In genomic region chr2L:9698923-9699493, dm6 we compare ENCODE assay signal across 1 fruit fly cellular context.
TF ChIP-seq lines count a peak whose summit lies in the region.

TSS of gene Pka-C1 (minus strand) at chr2L:9699297.

TF ChIP-seq in whole organism, embryonic, 481 proteins besides CTCF, POLR2A, EP300 and RAD21 (continued from another document and continues in another):
- TF ChIP-seq CG11696 (GFP tag; IDR thresholded peaks at IDR 0.05; lab: Robert Waterston, UW) (no peak), CG2120 (GFP tag; optimal IDR thresholded peaks at IDR 0.05; lab: Kevin White, UChicago) (no peak), CG12299 (tag; optimal IDR thresholded peaks at IDR 0.05; lab: Kevin White, UChicago) (no peak), rib (GFP tag; IDR thresholded peaks at IDR 0.05; lab: Robert Waterston, UW) (no peak), fd102C (GFP tag; optimal IDR thresholded peaks at IDR 0.05; lab: Kevin White, UChicago) (no peak), Opbp (GFP tag; IDR thresholded peaks at IDR 0.05; lab: Robert Waterston, UW; ENCODE audit: partially characterized antibody) (peak; percentile 72), maf-S (GFP tag; optimal IDR thresholded peaks at IDR 0.05; lab: Kevin White, UChicago) (no peak), Taf1 (GFP tag; IDR thresholded peaks at IDR 0.05; lab: Robert Waterston, UW) (no peak), tx (GFP tag; optimal IDR thresholded peaks at IDR 0.05; lab: Kevin White, UChicago) (no peak), Gug (GFP tag; IDR thresholded peaks at IDR 0.05; lab: Robert Waterston, UW) (no peak; the same call in 3 of the 4 replicates), Hey (tag; optimal IDR thresholded peaks at IDR 0.05; lab: Kevin White, UChicago) (no peak), ci (GFP tag; IDR thresholded peaks at IDR 0.05; lab: Robert Waterston, UW) (peak; percentile 82), ind (GFP tag; optimal IDR thresholded peaks at IDR 0.05; lab: Kevin White, UChicago) (no peak), lmd (GFP tag; IDR thresholded peaks at IDR 0.05; lab: Robert Waterston, UW) (peak; percentile 53), D (optimal IDR thresholded peaks at IDR 0.05; lab: Kevin White, UChicago) (no peak), D (GFP tag; optimal IDR thresholded peaks at IDR 0.05; lab: Kevin White, UChicago) (no peak), ATbp (GFP tag; optimal IDR thresholded peaks at IDR 0.05; lab: Kevin White, UChicago) (peak; percentile 52), pho (GFP tag; optimal IDR thresholded peaks at IDR 0.05; lab: Kevin White, UChicago) (no peak), crp (GFP tag; optimal IDR thresholded peaks at IDR 0.05; lab: Kevin White, UChicago) (no peak), her (GFP tag; optimal IDR thresholded peaks at IDR 0.05; lab: Kevin White, UChicago) (peak; percentile 100), CG14965 (GFP tag; optimal IDR thresholded peaks at IDR 0.05; lab: Kevin White, UChicago; ENCODE audit: borderline replicate concordance) (no peak), dpn (GFP tag; optimal IDR thresholded peaks at IDR 0.05; lab: Kevin White, UChicago) (peak in 1 of 2 experiments; percentile 4), fd64A (GFP tag; optimal IDR thresholded peaks at IDR 0.05; lab: Kevin White, UChicago) (no peak), nmo (GFP tag; optimal IDR thresholded peaks at IDR 0.05; lab: Kevin White, UChicago) (peak; percentile 52), pan (optimal IDR thresholded peaks at IDR 0.05; lab: Kevin White, UChicago) (no peak), pan (GFP tag; optimal IDR thresholded peaks at IDR 0.05 in 1 of 2, IDR thresholded peaks at IDR 0.05 in 1 of 2) (peak in 1 of 2 experiments; percentile 51), CG32532 (GFP tag; IDR thresholded peaks at IDR 0.05; lab: Robert Waterston, UW) (peak; percentile 38), gem (tag; optimal IDR thresholded peaks at IDR 0.05; lab: Kevin White, UChicago) (peak; percentile 25), CG10366 (GFP tag; IDR thresholded peaks at IDR 0.05; lab: Robert Waterston, UW) (no peak), caup (GFP tag; optimal IDR thresholded peaks at IDR 0.05; lab: Kevin White, UChicago; ENCODE audit: severe bottlenecking) (peak; percentile 29), CG8388 (GFP tag; optimal IDR thresholded peaks at IDR 0.05; lab: Kevin White, UChicago) (no peak), cwo (GFP tag; optimal IDR thresholded peaks at IDR 0.05; lab: Kevin White, UChicago) (no peak), Nf-YB (GFP tag; optimal IDR thresholded peaks at IDR 0.05; lab: Kevin White, UChicago) (no peak), insv (GFP tag; optimal IDR thresholded peaks at IDR 0.05; lab: Kevin White, UChicago) (no peak), Lpt (GFP tag; optimal IDR thresholded peaks at IDR 0.05; lab: Kevin White, UChicago) (no peak), CG30431 (GFP tag; optimal IDR thresholded peaks at IDR 0.05; lab: Kevin White, UChicago) (no peak), seq (GFP tag; IDR thresholded peaks at IDR 0.05; lab: Robert Waterston, UW) (peak; percentile 58; the same call in 1 of the 2 replicates), GATAe (GFP tag; conservative IDR thresholded peaks at IDR 0.05; lab: Robert Waterston, UW) (peak; percentile 15; the same call in 1 of the 2 replicates), CG2712 (tag; optimal IDR thresholded peaks at IDR 0.05; lab: Kevin White, UChicago) (peak; percentile 48), hb (GFP tag; IDR thresholded peaks at IDR 0.05; lab: Robert Waterston, UW; ENCODE audit: partially characterized antibody) (0 out of 3 replicates have a peak, but pooled peaks have one; percentile 33), mirr (GFP tag; optimal IDR thresholded peaks at IDR 0.05; lab: Kevin White, UChicago) (peak; percentile 7), chm (GFP tag; IDR thresholded peaks at IDR 0.05; lab: Robert Waterston, UW) (peak; percentile 85), CG9932 (GFP tag; IDR thresholded peaks at IDR 0.05; lab: Robert Waterston, UW) (peak; percentile 58; the same call in 1 of the 2 replicates), Drgx (GFP tag; IDR thresholded peaks at IDR 0.05; lab: Robert Waterston, UW) (0 out of 2 replicates have a peak, but pooled peaks have one; percentile 18), fru (optimal IDR thresholded peaks at IDR 0.05; lab: Kevin White, UChicago) (no peak), dati (GFP tag; IDR thresholded peaks at IDR 0.05; lab: Robert Waterston, UW) (no peak), CkIIα-i1 (GFP tag; IDR thresholded peaks at IDR 0.05; lab: Robert Waterston, UW) (no peak), cg (GFP tag; optimal IDR thresholded peaks at IDR 0.05; lab: Kevin White, UChicago) (peak; percentile 98), NK7.1 (GFP tag; optimal IDR thresholded peaks at IDR 0.05; lab: Kevin White, UChicago) (no peak), Neu2 (GFP tag; optimal IDR thresholded peaks at IDR 0.05; lab: Kevin White, UChicago; ENCODE audit: borderline replicate concordance) (no peak), Pdp1 (GFP tag; optimal IDR thresholded peaks at IDR 0.05; lab: Kevin White, UChicago) (peak; percentile 11 to 88), Ssrp (tag; optimal IDR thresholded peaks at IDR 0.05; lab: Kevin White, UChicago) (peak; percentile 36), sob (GFP tag; IDR thresholded peaks at IDR 0.05; lab: Robert Waterston, UW) (peak; percentile 47), CG7556 (GFP tag; optimal IDR thresholded peaks at IDR 0.05; lab: Kevin White, UChicago) (no peak), CG34422 (GFP tag; IDR thresholded peaks at IDR 0.05; lab: Robert Waterston, UW) (peak; percentile 83), ap (GFP tag; IDR thresholded peaks at IDR 0.05; lab: Robert Waterston, UW) (no peak), H15 (GFP tag; IDR thresholded peaks at IDR 0.05; lab: Robert Waterston, UW) (peak; percentile 49; the same call in 1 of the 3 replicates), cad (GFP tag; optimal IDR thresholded peaks at IDR 0.05; lab: Kevin White, UChicago) (no peak), grn (GFP tag; optimal IDR thresholded peaks at IDR 0.05; lab: Kevin White, UChicago) (peak; percentile 81), Myb (GFP tag; optimal IDR thresholded peaks at IDR 0.05; lab: Kevin White, UChicago) (no peak), CG33557 (GFP tag; optimal IDR thresholded peaks at IDR 0.05; lab: Kevin White, UChicago) (no peak), Ada2b (GFP tag; IDR thresholded peaks at IDR 0.05; lab: Robert Waterston, UW) (no peak), tgo (GFP tag; IDR thresholded peaks at IDR 0.05; lab: Robert Waterston, UW) (no peak), Optix (GFP tag; IDR thresholded peaks at IDR 0.05; lab: Robert Waterston, UW) (peak; percentile 18; the same call in 1 of the 3 replicates), Bteb2 (GFP tag; optimal IDR thresholded peaks at IDR 0.05; lab: Kevin White, UChicago) (no peak), CG2129 (GFP tag; IDR thresholded peaks at IDR 0.05; lab: Robert Waterston, UW; ENCODE audit: partially characterized antibody) (no peak), CG9817 (tag; optimal IDR thresholded peaks at IDR 0.05; lab: Kevin White, UChicago) (peak; percentile 46), scrt (GFP tag; optimal IDR thresholded peaks at IDR 0.05; lab: Kevin White, UChicago) (no peak), Hr51 (GFP tag; optimal IDR thresholded peaks at IDR 0.05; lab: Kevin White, UChicago) (no peak), Bgb (GFP tag; IDR thresholded peaks at IDR 0.05; lab: Robert Waterston, UW; ENCODE audit: partially characterized antibody) (peak; percentile 68), bbx (GFP tag; IDR thresholded peaks at IDR 0.05; lab: Robert Waterston, UW; ENCODE audit: partially characterized antibody) (0 out of 2 replicates have a peak, but pooled peaks have one; percentile 51), CG4360 (GFP tag; IDR thresholded peaks at IDR 0.05; lab: Robert Waterston, UW) (no peak), BtbVII (GFP tag; optimal IDR thresholded peaks at IDR 0.05; lab: Kevin White, UChicago) (no peak), Dip3 (GFP tag; optimal IDR thresholded peaks at IDR 0.05; lab: Kevin White, UChicago) (no peak), CG9797 (GFP tag; optimal IDR thresholded peaks at IDR 0.05; lab: Kevin White, UChicago) (peak; percentile 74), crc (GFP tag; optimal IDR thresholded peaks at IDR 0.05; lab: Kevin White, UChicago) (no peak), Asciz (GFP tag; optimal IDR thresholded peaks at IDR 0.05; lab: Kevin White, UChicago) (no peak), CG42726 (GFP tag; IDR thresholded peaks at IDR 0.05; lab: Robert Waterston, UW; ENCODE audit: partially characterized antibody) (peak; percentile 86), HLH4C (GFP tag; IDR thresholded peaks at IDR 0.05; lab: Robert Waterston, UW; ENCODE audit: partially characterized antibody) (no peak), CG12155 (GFP tag; optimal IDR thresholded peaks at IDR 0.05; lab: Kevin White, UChicago) (no peak), ac (GFP tag; optimal IDR thresholded peaks at IDR 0.05; lab: Kevin White, UChicago) (no peak), CG1603 (tag; optimal IDR thresholded peaks at IDR 0.05; lab: Kevin White, UChicago) (peak; percentile 76), pros (GFP tag; optimal IDR thresholded peaks at IDR 0.05; lab: Kevin White, UChicago) (no peak), Meics (GFP tag; optimal IDR thresholded peaks at IDR 0.05; lab: Kevin White, UChicago) (no peak), exex (tag; optimal IDR thresholded peaks at IDR 0.05; lab: Kevin White, UChicago) (peak; percentile 24), Hmx (GFP tag; optimal IDR thresholded peaks at IDR 0.05; lab: Kevin White, UChicago) (no peak), MBD-R2 (GFP tag; IDR thresholded peaks at IDR 0.05; lab: Robert Waterston, UW) (no peak), Doc3 (GFP tag; IDR thresholded peaks at IDR 0.05; lab: Robert Waterston, UW; ENCODE audit: partially characterized antibody) (no peak), CG7963 (GFP tag; IDR thresholded peaks at IDR 0.05; lab: Robert Waterston, UW; ENCODE audit: partially characterized antibody) (peak; percentile 47; the same call in 1 of the 3 replicates), lab (GFP tag; optimal IDR thresholded peaks at IDR 0.05; lab: Kevin White, UChicago) (peak; percentile 66), unc-4 (GFP tag; IDR thresholded peaks at IDR 0.05; lab: Robert Waterston, UW; ENCODE audit: partially characterized antibody) (no peak), Ptx1 (GFP tag; IDR thresholded peaks at IDR 0.05; lab: Robert Waterston, UW) (peak; percentile 38), Dip2 (GFP tag; IDR thresholded peaks at IDR 0.05; lab: Robert Waterston, UW) (no peak), CG12942 (GFP tag; optimal IDR thresholded peaks at IDR 0.05; lab: Kevin White, UChicago) (no peak), pita (GFP tag; optimal IDR thresholded peaks at IDR 0.05; lab: Kevin White, UChicago) (no peak), dm (GFP tag; optimal IDR thresholded peaks at IDR 0.05; lab: Kevin White, UChicago) (no peak), unpg (GFP tag; optimal IDR thresholded peaks at IDR 0.05; lab: Kevin White, UChicago) (no peak), Hsf (GFP tag; optimal IDR thresholded peaks at IDR 0.05; lab: Kevin White, UChicago) (no peak), amos (GFP tag; IDR thresholded peaks at IDR 0.05; lab: Robert Waterston, UW; ENCODE audit: partially characterized antibody) (peak; percentile 59; the same call in 1 of the 2 replicates), slou (GFP tag; optimal IDR thresholded peaks at IDR 0.05; lab: Kevin White, UChicago) (no peak), CG10267 (tag; optimal IDR thresholded peaks at IDR 0.05; lab: Kevin White, UChicago) (peak; percentile 27), wor (GFP tag; IDR thresholded peaks at IDR 0.05; lab: Robert Waterston, UW) (no peak), CG6654 (GFP tag; optimal IDR thresholded peaks at IDR 0.05; lab: Kevin White, UChicago) (no peak), jing (GFP tag; optimal IDR thresholded peaks at IDR 0.05; lab: Kevin White, UChicago) (no peak), CG5180 (GFP tag; optimal IDR thresholded peaks at IDR 0.05; lab: Kevin White, UChicago) (no peak), kni (GFP tag; optimal IDR thresholded peaks at IDR 0.05; lab: Kevin White, UChicago) (no peak), CG13287 (GFP tag; IDR thresholded peaks at IDR 0.05; lab: Robert Waterston, UW; ENCODE audit: partially characterized antibody) (peak; percentile 10; the same call in 1 of the 2 replicates), Mrtf (GFP tag; IDR thresholded peaks at IDR 0.05; lab: Robert Waterston, UW) (peak; percentile 17; the same call in 1 of the 3 replicates), H2.0 (GFP tag; IDR thresholded peaks at IDR 0.05; lab: Robert Waterston, UW) (peak; percentile 27; the same call in 1 of the 2 replicates), CG2202 (tag; optimal IDR thresholded peaks at IDR 0.05; lab: Kevin White, UChicago) (peak; percentile 7), CG15073 (GFP tag; optimal IDR thresholded peaks at IDR 0.05; lab: Kevin White, UChicago) (no peak), CG3407 (GFP tag; optimal IDR thresholded peaks at IDR 0.05; lab: Kevin White, UChicago) (no peak), knrl (GFP tag; IDR thresholded peaks at IDR 0.05; lab: Robert Waterston, UW; ENCODE audit: partially characterized antibody) (peak; percentile 61; the same call in 2 of the 3 replicates), CG30020 (tag; optimal IDR thresholded peaks at IDR 0.05; lab: Kevin White, UChicago) (peak; percentile 59), lilli (GFP tag; optimal IDR thresholded peaks at IDR 0.05; lab: Kevin White, UChicago) (peak; percentile 13), CG9215 (GFP tag; IDR thresholded peaks at IDR 0.05; lab: Robert Waterston, UW) (peak; percentile 41; the same call in 1 of the 2 replicates), pnt (GFP tag; optimal IDR thresholded peaks at IDR 0.05; lab: Kevin White, UChicago) (no peak), CG4404 (GFP tag; IDR thresholded peaks at IDR 0.05; lab: Robert Waterston, UW) (0 out of 2 replicates have a peak, but pooled peaks have one; percentile 16), CG16815 (GFP tag; optimal IDR thresholded peaks at IDR 0.05; lab: Kevin White, UChicago) (no peak), CG3847 (GFP tag; IDR thresholded peaks at IDR 0.05; lab: Robert Waterston, UW) (peak; percentile 72), ham (GFP tag; IDR thresholded peaks at IDR 0.05; lab: Robert Waterston, UW) (no peak), NC2β (GFP tag; optimal IDR thresholded peaks at IDR 0.05; lab: Kevin White, UChicago) (no peak), disco-r (GFP tag; optimal IDR thresholded peaks at IDR 0.05; lab: Kevin White, UChicago) (no peak), CG4424 (GFP tag; optimal IDR thresholded peaks at IDR 0.05; lab: Kevin White, UChicago) (no peak), sens (GFP tag; lab: Kevin White, UChicago) (peak; percentile 75), CG6254 (GFP tag; optimal IDR thresholded peaks at IDR 0.05; lab: Kevin White, UChicago) (peak; percentile 35), slp2 (GFP tag; optimal IDR thresholded peaks at IDR 0.05; lab: Kevin White, UChicago) (no peak), p53 (GFP tag; optimal IDR thresholded peaks at IDR 0.05; lab: Kevin White, UChicago) (no peak), repo (GFP tag; optimal IDR thresholded peaks at IDR 0.05; lab: Kevin White, UChicago) (no peak), CG7987 (GFP tag; optimal IDR thresholded peaks at IDR 0.05; lab: Kevin White, UChicago) (no peak)
